Fruit fly (Drosophila melanogaster) whole organism, embryonic: ENCODE measurements around the gene Tasp1.

Experiments used
- Asciz ChIP-seq: fragments of 200-800 bp; sonication (Bioruptor generic); optimal IDR thresholded peaks from 2 replicates; lab custom pipeline; 2017; ENCODE audit warnings: missing biosample characterization, mild to moderate bottlenecking, missing genetic modification characterization, missing genetic modification reagents
- CG10462 ChIP-seq: fragments of 200-800 bp; sonication (Bioruptor generic); optimal IDR thresholded peaks from 2 replicates; lab custom pipeline; 2016; ENCODE audit warnings: missing biosample characterization, missing genetic modification characterization
- CG13287 ChIP-seq: fragments of 200-800 bp; sonication (Bioruptor generic); IDR thresholded peaks from 2 replicates; pipeline ENCODE4 v1.3.6; 2022; ENCODE audit warnings: missing biosample characterization, missing genetic modification characterization; ENCODE audit not compliant: partially characterized antibody
- CG14667 ChIP-seq: fragments of 200-800 bp; sonication (Bioruptor generic); IDR thresholded peaks from 2 replicates; pipeline ENCODE4 v1.3.6; 2022; ENCODE audit warnings: missing biosample characterization, missing genetic modification characterization
- CG1647 ChIP-seq: fragments of 200-800 bp; sonication (Bioruptor generic); optimal IDR thresholded peaks from 3 replicates; lab custom pipeline; 2016; ENCODE audit warnings: missing biosample characterization, missing genetic modification characterization
- CG18599 ChIP-seq: fragments of 200-800 bp; sonication (Bioruptor generic); optimal IDR thresholded peaks from 3 replicates; lab custom pipeline; 2017; ENCODE audit warnings: missing biosample characterization, missing genetic modification characterization, mild to moderate bottlenecking, moderate library complexity, missing genetic modification reagents
- CG2199 ChIP-seq: fragments of 200-800 bp; sonication (Bioruptor generic); IDR thresholded peaks from 3 replicates; pipeline ENCODE4 v1.3.6; 2022; ENCODE audit warnings: missing biosample characterization, missing genetic modification characterization
- CG32767 ChIP-seq: fragments of 200-800 bp; sonication (Bioruptor generic); IDR thresholded peaks from 2 replicates; pipeline ENCODE4 v1.3.6; 2022; ENCODE audit warnings: missing biosample characterization, missing genetic modification characterization
- CG4854 ChIP-seq: fragments of 200-800 bp; sonication (Bioruptor generic); optimal IDR thresholded peaks from 2 replicates; lab custom pipeline; 2016; ENCODE audit warnings: missing biosample characterization, missing genetic modification characterization, inconsistent platforms
- CG7839 ChIP-seq: fragments of 200-800 bp; sonication (Bioruptor generic); optimal IDR thresholded peaks from 3 replicates; lab custom pipeline; 2018; ENCODE audit warnings: missing biosample characterization, mild to moderate bottlenecking, missing genetic modification characterization, moderate library complexity
- CG7963 ChIP-seq: fragments of 200-800 bp; sonication (Bioruptor generic); IDR thresholded peaks from 3 replicates; pipeline ENCODE4 v1.3.6; 2022; ENCODE audit warnings: missing biosample characterization, missing genetic modification characterization; ENCODE audit not compliant: partially characterized antibody
- CG8281 ChIP-seq: fragments of 200-800 bp; sonication (Bioruptor generic); optimal IDR thresholded peaks from 2 replicates; lab custom pipeline; 2018; ENCODE audit warnings: missing biosample characterization, mild to moderate bottlenecking, missing genetic modification characterization, moderate library complexity
- CG8388 ChIP-seq: fragments of 200-800 bp; sonication (Bioruptor generic); optimal IDR thresholded peaks from 2 replicates; lab custom pipeline; 2019; ENCODE audit warnings: missing biosample characterization, mild to moderate bottlenecking, missing genetic modification characterization, moderate library complexity
- CG8478 ChIP-seq: fragments of >200 bp; optimal IDR thresholded peaks from 2 replicates; lab custom pipeline; 2018
- CG8944 ChIP-seq: fragments of 200-800 bp; sonication (Bioruptor generic); optimal IDR thresholded peaks from 3 replicates; lab custom pipeline; 2016; ENCODE audit warnings: missing biosample characterization, missing genetic modification characterization
- CG9876 ChIP-seq: fragments of 200-800 bp; sonication (Bioruptor generic); optimal IDR thresholded peaks from 2 replicates; lab custom pipeline; 2016; ENCODE audit warnings: missing biosample characterization, missing genetic modification characterization
- CTCF ChIP-seq: fragments of 200-800 bp; sonication (Bioruptor generic); optimal IDR thresholded peaks from 2 replicates; lab custom pipeline; 2017; ENCODE audit warnings: missing biosample characterization, mild to moderate bottlenecking, missing genetic modification characterization, moderate library complexity
- Chrac-16 ChIP-seq: fragments of 200-800 bp; sonication (Bioruptor generic); optimal IDR thresholded peaks from 3 replicates; lab custom pipeline; 2016; ENCODE audit warnings: missing biosample characterization, missing genetic modification characterization
- Dip2 ChIP-seq: fragments of 200-800 bp; sonication (Bioruptor generic); IDR thresholded peaks from 2 replicates; pipeline ENCODE4 v1.3.6; 2022; ENCODE audit warnings: missing biosample characterization, missing genetic modification characterization
- Dp ChIP-seq: fragments of 200-800 bp; sonication (Bioruptor generic); optimal IDR thresholded peaks from 2 replicates; lab custom pipeline; 2018; ENCODE audit warnings: missing biosample characterization, mild to moderate bottlenecking, missing genetic modification characterization, moderate library complexity
- E2f1 ChIP-seq: fragments of 200-800 bp; sonication (Bioruptor generic); IDR thresholded peaks from 2 replicates; pipeline ENCODE4 v1.3.6; 2022; ENCODE audit warnings: missing biosample characterization, missing genetic modification characterization
- HLHmδ ChIP-seq: fragments of 200-800 bp; sonication (Bioruptor generic); optimal IDR thresholded peaks from 2 replicates; lab custom pipeline; 2018; ENCODE audit warnings: missing biosample characterization, mild to moderate bottlenecking, missing genetic modification characterization, moderate library complexity
- Hmr ChIP-seq: fragments of 200-800 bp; sonication (Bioruptor generic); optimal IDR thresholded peaks from 3 replicates; lab custom pipeline; 2017; ENCODE audit warnings: mild to moderate bottlenecking, missing biosample characterization, missing genetic modification reagents, missing genetic modification characterization
- Hr39 ChIP-seq: fragments of >200 bp; optimal IDR thresholded peaks from 2 replicates; lab custom pipeline; 2017
- Mes4 ChIP-seq: fragments of 200-800 bp; sonication (Bioruptor generic); optimal IDR thresholded peaks from 2 replicates; lab custom pipeline; 2016; ENCODE audit warnings: missing biosample characterization, missing genetic modification characterization
- NfI ChIP-seq: fragments of 200-800 bp; sonication (Bioruptor generic); optimal IDR thresholded peaks from 3 replicates; lab custom pipeline; 2018; ENCODE audit warnings: missing biosample characterization, mild to moderate bottlenecking, missing genetic modification characterization, moderate library complexity
- Poxn ChIP-seq: fragments of 200-800 bp; sonication (Bioruptor generic); IDR thresholded peaks from 2 replicates; pipeline ENCODE4 v1.3.6; 2022; ENCODE audit warnings: missing biosample characterization, missing genetic modification characterization
- Rfx ChIP-seq: fragments of 200-800 bp; sonication (Bioruptor generic); IDR thresholded peaks from 2 replicates; pipeline ENCODE4 v1.3.6; 2022; ENCODE audit warnings: missing biosample characterization, missing genetic modification characterization
- Sox100B ChIP-seq: fragments of 200-800 bp; sonication (Bioruptor generic); optimal IDR thresholded peaks from 3 replicates; lab custom pipeline; 2018; ENCODE audit warnings: missing biosample characterization, mild to moderate bottlenecking, missing genetic modification characterization
- Sry-β ChIP-seq: fragments of 200-800 bp; sonication (Bioruptor generic); optimal IDR thresholded peaks from 2 replicates; lab custom pipeline; 2018; ENCODE audit warnings: missing biosample characterization, mild to moderate bottlenecking, missing genetic modification characterization, moderate library complexity
- ab ChIP-seq: fragments of 200-800 bp; sonication (Bioruptor generic); optimal IDR thresholded peaks from 2 replicates; lab custom pipeline; 2016; ENCODE audit warnings: missing biosample characterization, missing genetic modification characterization
- aop ChIP-seq: fragments of 200-800 bp; sonication (Bioruptor generic); IDR thresholded peaks from 2 replicates; pipeline ENCODE4 v1.3.6; 2022; ENCODE audit warnings: missing biosample characterization, missing genetic modification characterization
- bigmax ChIP-seq: fragments of 200-800 bp; sonication (Bioruptor generic); optimal IDR thresholded peaks from 2 replicates; lab custom pipeline; 2018; ENCODE audit warnings: missing biosample characterization, mild to moderate bottlenecking, missing genetic modification characterization
- corto ChIP-seq: fragments of 200-800 bp; sonication (Bioruptor generic); optimal IDR thresholded peaks from 2 replicates; lab custom pipeline; 2016; ENCODE audit warnings: missing biosample characterization, mild to moderate bottlenecking, missing genetic modification characterization, moderate library complexity
- crp ChIP-seq, 2 experiments: fragments of 200-800 bp; sonication (Bioruptor generic); optimal IDR thresholded peaks; 2 replicates in 1 of 2; 3 replicates in 1 of 2; lab custom pipeline; 2017; ENCODE audit warnings: missing biosample characterization in 2 of 2, missing genetic modification characterization in 2 of 2, mild to moderate bottlenecking in 1 of 2, moderate library complexity in 1 of 2
- dati ChIP-seq: fragments of 200-800 bp; sonication (Bioruptor generic); IDR thresholded peaks from 2 replicates; pipeline ENCODE4 v1.3.6; 2022; ENCODE audit warnings: missing biosample characterization, missing genetic modification characterization
- dm ChIP-seq: fragments of 200-800 bp; sonication (Bioruptor generic); optimal IDR thresholded peaks from 3 replicates; lab custom pipeline; 2016; ENCODE audit warnings: missing biosample characterization, missing genetic modification characterization
- dpn ChIP-seq, 2 experiments: fragments of 200-800 bp; sonication (Bioruptor generic); optimal IDR thresholded peaks; 3 replicates each; lab custom pipeline; 2016; ENCODE audit warnings: missing biosample characterization in 2 of 2, missing genetic modification characterization in 2 of 2
- ems ChIP-seq: fragments of 200-800 bp; sonication (Bioruptor generic); optimal IDR thresholded peaks from 3 replicates; lab custom pipeline; 2016; ENCODE audit warnings: missing biosample characterization, missing genetic modification characterization
- esg ChIP-seq: fragments of 200-800 bp; sonication (Bioruptor generic); conservative IDR thresholded peaks from 2 replicates; pipeline ENCODE4 v1.3.6; 2022; ENCODE audit warnings: missing biosample characterization, missing genetic modification characterization
- ewg ChIP-seq: fragments of 200-800 bp; sonication (Bioruptor generic); optimal IDR thresholded peaks from 3 replicates; lab custom pipeline; 2017; ENCODE audit warnings: mild to moderate bottlenecking, missing biosample characterization, missing genetic modification reagents, missing genetic modification characterization
- fru ChIP-seq: fragments of >200 bp; optimal IDR thresholded peaks from 2 replicates; lab custom pipeline; 2017
- gcm2 ChIP-seq: fragments of 200-800 bp; sonication (Bioruptor generic); optimal IDR thresholded peaks from 2 replicates; lab custom pipeline; 2016; ENCODE audit warnings: missing biosample characterization, missing genetic modification characterization
- grau ChIP-seq: fragments of 200-800 bp; optimal IDR thresholded peaks from 3 replicates; lab custom pipeline; 2019; ENCODE audit warnings: missing biosample characterization, mild to moderate bottlenecking, missing genetic modification characterization, moderate library complexity
- gsb ChIP-seq: fragments of 200-800 bp; sonication (Bioruptor generic); IDR thresholded peaks from 2 replicates; pipeline ENCODE4 v1.3.6; 2022; ENCODE audit warnings: missing biosample characterization, missing genetic modification characterization
- gt ChIP-seq: fragments of 200-800 bp; sonication (Bioruptor generic); IDR thresholded peaks from 2 replicates; pipeline ENCODE4 v1.3.6; 2022; ENCODE audit warnings: missing biosample characterization, missing genetic modification characterization
- her ChIP-seq: fragments of 200-800 bp; sonication (Bioruptor generic); optimal IDR thresholded peaks from 2 replicates; lab custom pipeline; 2016; ENCODE audit warnings: missing biosample characterization, missing genetic modification characterization
- hth ChIP-seq: fragments of >200 bp; optimal IDR thresholded peaks from 2 replicates; lab custom pipeline; 2017; ENCODE audit warnings: inconsistent platforms
- oc ChIP-seq: fragments of 200-800 bp; sonication (Bioruptor generic); optimal IDR thresholded peaks from 2 replicates; lab custom pipeline; 2018; ENCODE audit warnings: missing biosample characterization, mild to moderate bottlenecking, missing genetic modification characterization, moderate library complexity
- org-1 ChIP-seq: fragments of 200-800 bp; sonication (Bioruptor generic); optimal IDR thresholded peaks from 2 replicates; lab custom pipeline; 2017; ENCODE audit warnings: missing biosample characterization, missing genetic modification characterization
- ranshi ChIP-seq: fragments of 200-800 bp; sonication (Bioruptor generic); IDR thresholded peaks from 2 replicates; pipeline ENCODE4 v1.3.6; 2022; ENCODE audit warnings: missing biosample characterization, missing genetic modification characterization
- stwl ChIP-seq: fragments of 200-800 bp; sonication (Bioruptor generic); optimal IDR thresholded peaks from 3 replicates; lab custom pipeline; 2018; ENCODE audit warnings: missing biosample characterization, mild to moderate bottlenecking, missing genetic modification characterization, moderate library complexity
- tgo ChIP-seq: fragments of 200-800 bp; sonication (Bioruptor generic); IDR thresholded peaks from 3 replicates; pipeline ENCODE4 v1.3.6; 2022; ENCODE audit warnings: missing biosample characterization, missing genetic modification characterization
- wor ChIP-seq: fragments of 200-800 bp; sonication (Bioruptor generic); IDR thresholded peaks from 2 replicates; pipeline ENCODE4 v1.3.6; 2022; ENCODE audit warnings: missing biosample characterization, missing genetic modification characterization

The Tasp1 gene

dm6 chr3L:16048086-16048485 lies 39.2 kb downstream of the Tasp1 start (continued):
- TF ChIP-seq Chrac-16 (GFP tag; lab: Kevin White, UChicago): peak; percentile 38
- TF ChIP-seq E2f1: peak; percentile 51; the same call in 1 of the 2 replicates
- peak; percentile 59 for TF ChIP-seq NfI (GFP tag; lab: Kevin White, UChicago)
- no peak for TF ChIP-seq Sry-β (GFP tag; lab: Kevin White, UChicago)
- TF ChIP-seq CG32767: peak; percentile 34
- TF ChIP-seq oc (tag; lab: Kevin White, UChicago): no peak
- no peak for TF ChIP-seq CTCF (GFP tag; lab: Kevin White, UChicago)
- TF ChIP-seq Hmr (GFP tag; lab: Kevin White, UChicago): peak; percentile 69
- no peak for TF ChIP-seq CG4854 (GFP tag; lab: Kevin White, UChicago)
- peak; percentile 59 for TF ChIP-seq esg (GFP tag; lab: Robert Waterston, UW)
- TF ChIP-seq gsb (GFP tag; lab: Robert Waterston, UW): peak; percentile 58
- no peak for TF ChIP-seq ems (GFP tag; lab: Kevin White, UChicago)
- TF ChIP-seq CG2199 (GFP tag; lab: Robert Waterston, UW): no peak
- TF ChIP-seq CG8388 (GFP tag; lab: Kevin White, UChicago): no peak
- TF ChIP-seq HLHmδ (GFP tag; lab: Kevin White, UChicago): no peak
- TF ChIP-seq CG8944 (GFP tag; lab: Kevin White, UChicago): no peak
- no peak for TF ChIP-seq stwl
- no peak for TF ChIP-seq Sox100B (GFP tag; lab: Kevin White, UChicago)
- TF ChIP-seq wor (GFP tag; lab: Robert Waterston, UW): no peak
- no peak for TF ChIP-seq ab
- TF ChIP-seq Asciz (GFP tag; lab: Kevin White, UChicago): no peak
- peak; percentile 60; the same call in 1 of the 2 replicates for TF ChIP-seq ranshi (GFP tag; lab: Robert Waterston, UW)
- no peak for TF ChIP-seq Hr39 (lab: Kevin White, UChicago)
- TF ChIP-seq Rfx (GFP tag; lab: Robert Waterston, UW): peak; percentile 75
- no peak for TF ChIP-seq Dp
- TF ChIP-seq bigmax (GFP tag; lab: Kevin White, UChicago): no peak
- no peak for TF ChIP-seq ewg
- TF ChIP-seq CG8478: no peak
- TF ChIP-seq Mes4: peak; percentile 35
- TF ChIP-seq Poxn (GFP tag; lab: Robert Waterston, UW): no peak
- no peak for TF ChIP-seq CG10462
- TF ChIP-seq org-1 (GFP tag; lab: Kevin White, UChicago): peak; percentile 52
- no peak for TF ChIP-seq Dip2 (GFP tag; lab: Robert Waterston, UW)
- TF ChIP-seq gcm2: no peak
- TF ChIP-seq aop (GFP tag; lab: Robert Waterston, UW): no peak
- no peak for TF ChIP-seq crp (GFP tag; optimal IDR thresholded peaks at IDR 0.05; lab: Kevin White, UChicago)
- no peak for TF ChIP-seq CG8281 (tag; lab: Kevin White, UChicago)
- TF ChIP-seq dati: no peak
- TF ChIP-seq CG1647 (GFP tag; lab: Kevin White, UChicago): no peak
- TF ChIP-seq CG7839 (tag; lab: Kevin White, UChicago): peak; percentile 55
- no peak for TF ChIP-seq CG14667 (GFP tag; lab: Robert Waterston, UW)
- TF ChIP-seq tgo (GFP tag; lab: Robert Waterston, UW): peak; percentile 62; the same call in 2 of the 3 replicates
- no peak for TF ChIP-seq CG9876 (GFP tag; lab: Kevin White, UChicago)
- peak; percentile 32 to 65 for TF ChIP-seq dpn (GFP tag; optimal IDR thresholded peaks at IDR 0.05; lab: Kevin White, UChicago)
- TF ChIP-seq corto (GFP tag; lab: Kevin White, UChicago): no peak
- TF ChIP-seq CG18599: peak; percentile 74
- TF ChIP-seq hth (lab: Kevin White, UChicago): no peak
- TF ChIP-seq dm (GFP tag; lab: Kevin White, UChicago): no peak
- peak; percentile 62 for TF ChIP-seq grau (tag; lab: Kevin White, UChicago)
- no peak for TF ChIP-seq CG13287
- TF ChIP-seq her (GFP tag; lab: Kevin White, UChicago): peak; percentile 17
- no peak for TF ChIP-seq gt
- TF ChIP-seq CG7963: no peak
- no peak for TF ChIP-seq fru (lab: Kevin White, UChicago)
